Fruit fly (Drosophila melanogaster) whole organism, embryonic: ENCODE measurements around the gene rk.

ENCODE experiments used
- Adf1 ChIP-seq: fragments of 200-800 bp; sonication (Bioruptor generic); IDR thresholded peaks from 2 replicates; pipeline ENCODE4 v1.3.6; 2022; ENCODE audit warnings: missing biosample characterization, missing genetic modification characterization
- BtbVII ChIP-seq: fragments of 200-800 bp; sonication (Bioruptor generic); optimal IDR thresholded peaks from 3 replicates; lab custom pipeline; 2017; ENCODE audit warnings: missing biosample characterization, mild to moderate bottlenecking, missing genetic modification characterization
- CG11085 ChIP-seq: fragments of 200-800 bp; sonication (Bioruptor generic); IDR thresholded peaks from 2 replicates; pipeline ENCODE4 v1.3.6; 2022; ENCODE audit warnings: missing biosample characterization, missing genetic modification characterization
- CG11696 ChIP-seq: fragments of 200-800 bp; sonication (Bioruptor generic); IDR thresholded peaks from 2 replicates; pipeline ENCODE4 v1.3.6; 2022; ENCODE audit warnings: missing biosample characterization, missing genetic modification characterization
- CG12236 ChIP-seq: fragments of 200-800 bp; sonication (Bioruptor generic); optimal IDR thresholded peaks from 2 replicates; lab custom pipeline; 2016; ENCODE audit warnings: missing biosample characterization, missing genetic modification characterization
- CG13287 ChIP-seq: fragments of 200-800 bp; sonication (Bioruptor generic); IDR thresholded peaks from 2 replicates; pipeline ENCODE4 v1.3.6; 2022; ENCODE audit warnings: missing biosample characterization, missing genetic modification characterization; ENCODE audit not compliant: partially characterized antibody
- CG13894 ChIP-seq: fragments of 200-800 bp; sonication (Bioruptor generic); optimal IDR thresholded peaks from 3 replicates; lab custom pipeline; 2018; ENCODE audit warnings: missing biosample characterization, mild to moderate bottlenecking, missing genetic modification characterization, moderate library complexity
- CG14667 ChIP-seq: fragments of 200-800 bp; sonication (Bioruptor generic); IDR thresholded peaks from 2 replicates; pipeline ENCODE4 v1.3.6; 2022; ENCODE audit warnings: missing biosample characterization, missing genetic modification characterization
- CG14965 ChIP-seq: fragments of 200-800 bp; sonication (Bioruptor generic); optimal IDR thresholded peaks from 2 replicates; lab custom pipeline; 2016; ENCODE audit warnings: missing biosample characterization, missing genetic modification characterization, borderline replicate concordance
- CG15073 ChIP-seq: fragments of 200-800 bp; sonication (Bioruptor generic); optimal IDR thresholded peaks from 2 replicates; lab custom pipeline; 2016; ENCODE audit warnings: missing biosample characterization, missing genetic modification characterization
- CG17328 ChIP-seq: fragments of 200-800 bp; sonication (Bioruptor generic); IDR thresholded peaks from 2 replicates; pipeline ENCODE4 v1.3.6; 2022; ENCODE audit warnings: missing biosample characterization, missing genetic modification characterization
- CG2199 ChIP-seq: fragments of 200-800 bp; sonication (Bioruptor generic); IDR thresholded peaks from 3 replicates; pipeline ENCODE4 v1.3.6; 2022; ENCODE audit warnings: missing biosample characterization, missing genetic modification characterization
- CG34376 ChIP-seq: fragments of 200-800 bp; sonication (Bioruptor generic); optimal IDR thresholded peaks from 2 replicates; lab custom pipeline; 2018; ENCODE audit warnings: missing biosample characterization, mild to moderate bottlenecking, missing genetic modification characterization
- CG8765 ChIP-seq: fragments of 200-800 bp; sonication (Bioruptor generic); IDR thresholded peaks from 2 replicates; pipeline ENCODE4 v1.3.6; 2022; ENCODE audit warnings: missing biosample characterization, missing genetic modification characterization
- CrebB ChIP-seq: fragments of 200-800 bp; sonication (Bioruptor generic); optimal IDR thresholded peaks from 3 replicates; lab custom pipeline; 2018; ENCODE audit warnings: missing biosample characterization, mild to moderate bottlenecking, missing genetic modification characterization
- Dip2 ChIP-seq: fragments of 200-800 bp; sonication (Bioruptor generic); IDR thresholded peaks from 2 replicates; pipeline ENCODE4 v1.3.6; 2022; ENCODE audit warnings: missing biosample characterization, missing genetic modification characterization
- Dp ChIP-seq: fragments of 200-800 bp; sonication (Bioruptor generic); optimal IDR thresholded peaks from 2 replicates; lab custom pipeline; 2018; ENCODE audit warnings: missing biosample characterization, mild to moderate bottlenecking, missing genetic modification characterization, moderate library complexity
- Dref ChIP-seq: fragments of 200-800 bp; sonication (Bioruptor generic); IDR thresholded peaks from 2 replicates; pipeline ENCODE4 v1.3.6; 2022; ENCODE audit warnings: missing biosample characterization, missing genetic modification characterization
- Ets97D ChIP-seq: fragments of 200-800 bp; sonication (Bioruptor generic); optimal IDR thresholded peaks from 3 replicates; lab custom pipeline; 2016; ENCODE audit warnings: missing biosample characterization, missing genetic modification characterization
- Fer3 ChIP-seq: fragments of 200-800 bp; sonication (Bioruptor generic); optimal IDR thresholded peaks from 2 replicates; lab custom pipeline; 2018; ENCODE audit warnings: missing biosample characterization, mild to moderate bottlenecking, missing genetic modification characterization, moderate library complexity
- GATAe ChIP-seq: fragments of 200-800 bp; sonication (Bioruptor generic); conservative IDR thresholded peaks from 2 replicates; pipeline ENCODE4 v1.3.6; 2022; ENCODE audit warnings: missing biosample characterization, missing genetic modification characterization
- H15 ChIP-seq: fragments of 200-800 bp; sonication (Bioruptor generic); IDR thresholded peaks from 3 replicates; pipeline ENCODE4 v1.3.6; 2022; ENCODE audit warnings: missing biosample characterization, missing genetic modification characterization
- HHEX ChIP-seq: fragments of 200-800 bp; sonication (Bioruptor generic); optimal IDR thresholded peaks from 3 replicates; lab custom pipeline; 2017; ENCODE audit warnings: missing biosample characterization, mild to moderate bottlenecking, missing genetic modification characterization, missing genetic modification reagents
- Hr3 ChIP-seq: fragments of 200-800 bp; sonication (Bioruptor generic); optimal IDR thresholded peaks from 3 replicates; lab custom pipeline; 2016; ENCODE audit warnings: missing biosample characterization, missing genetic modification characterization
- Med ChIP-seq: fragments of 200-800 bp; sonication (Bioruptor generic); peaks from one replicate; lab custom pipeline; 2016; ENCODE audit warnings: missing biosample characterization, missing genetic modification characterization, mild to moderate bottlenecking, inconsistent platforms, moderate library complexity
- NFAT ChIP-seq: fragments of 200-800 bp; sonication (Bioruptor generic); IDR thresholded peaks from 2 replicates; pipeline ENCODE4 v1.3.6; 2022; ENCODE audit warnings: missing biosample characterization, missing genetic modification characterization
- PHDP ChIP-seq: fragments of 200-800 bp; sonication (Bioruptor generic); optimal IDR thresholded peaks from 3 replicates; lab custom pipeline; 2018; ENCODE audit warnings: missing biosample characterization, mild to moderate bottlenecking, missing genetic modification characterization, moderate library complexity
- Pdp1 ChIP-seq, 2 experiments: fragments of 200-800 bp; sonication (Bioruptor generic); optimal IDR thresholded peaks; 3 replicates each; lab custom pipeline; 2016; ENCODE audit warnings: missing biosample characterization in 2 of 2, missing genetic modification characterization in 2 of 2, mild to moderate bottlenecking in 1 of 2, moderate library complexity in 1 of 2
- Sry-δ ChIP-seq: fragments of 200-800 bp; sonication (Bioruptor generic); optimal IDR thresholded peaks from 2 replicates; lab custom pipeline; 2016; ENCODE audit warnings: missing biosample characterization, missing genetic modification characterization
- Xrp1 ChIP-seq: fragments of 200-800 bp; sonication (Bioruptor generic); IDR thresholded peaks from 2 replicates; pipeline ENCODE4 v1.3.6; 2022; ENCODE audit warnings: missing biosample characterization, missing genetic modification characterization
- crc ChIP-seq: fragments of 200-800 bp; sonication (Bioruptor generic); optimal IDR thresholded peaks from 2 replicates; lab custom pipeline; 2016; ENCODE audit warnings: missing biosample characterization, missing genetic modification characterization
- crol ChIP-seq: fragments of 200-800 bp; sonication (Bioruptor generic); IDR thresholded peaks from 2 replicates; pipeline ENCODE4 v1.3.6; 2022; ENCODE audit warnings: missing biosample characterization, missing genetic modification characterization
- cwo ChIP-seq: fragments of 200-800 bp; sonication (Bioruptor generic); optimal IDR thresholded peaks from 3 replicates; lab custom pipeline; 2017; ENCODE audit warnings: missing biosample characterization, missing genetic modification characterization, mild to moderate bottlenecking, moderate library complexity, missing genetic modification reagents
- dm ChIP-seq: fragments of 200-800 bp; sonication (Bioruptor generic); optimal IDR thresholded peaks from 3 replicates; lab custom pipeline; 2016; ENCODE audit warnings: missing biosample characterization, missing genetic modification characterization
- eve ChIP-seq, 2 experiments: fragments of >200 bp; optimal IDR thresholded peaks; 2 replicates each; lab custom pipeline; 2017; ENCODE audit warnings: missing biosample characterization in 2 of 2, missing genetic modification characterization in 2 of 2
- exex ChIP-seq: fragments of 200-800 bp; sonication (Bioruptor generic); optimal IDR thresholded peaks from 4 replicates; lab custom pipeline; 2018; ENCODE audit warnings: missing biosample characterization, mild to moderate bottlenecking, missing genetic modification characterization, moderate library complexity
- grn ChIP-seq: fragments of 200-800 bp; sonication (Bioruptor generic); optimal IDR thresholded peaks from 3 replicates; lab custom pipeline; 2017; ENCODE audit warnings: missing biosample characterization, missing genetic modification characterization
- h ChIP-seq: fragments of >200 bp; optimal IDR thresholded peaks from 2 replicates; lab custom pipeline; 2017
- maf-S ChIP-seq: fragments of 200-800 bp; sonication (Bioruptor generic); optimal IDR thresholded peaks from 2 replicates; lab custom pipeline; 2016; ENCODE audit warnings: missing biosample characterization, missing genetic modification characterization
- mirr ChIP-seq: fragments of 200-800 bp; sonication (Bioruptor generic); optimal IDR thresholded peaks from 3 replicates; lab custom pipeline; 2018; ENCODE audit warnings: missing biosample characterization, mild to moderate bottlenecking, missing genetic modification characterization
- nerfin-2 ChIP-seq: fragments of 200-800 bp; sonication (Bioruptor generic); IDR thresholded peaks from 2 replicates; pipeline ENCODE4 v1.3.6; 2022; ENCODE audit warnings: missing biosample characterization, missing genetic modification characterization; ENCODE audit not compliant: partially characterized antibody
- onecut ChIP-seq: fragments of 200-800 bp; sonication (Bioruptor generic); IDR thresholded peaks from 2 replicates; pipeline ENCODE4 v1.3.6; 2022; ENCODE audit warnings: missing biosample characterization, missing genetic modification characterization
- psq ChIP-seq: fragments of 200-800 bp; sonication (Bioruptor generic); optimal IDR thresholded peaks from 2 replicates; lab custom pipeline; 2017; ENCODE audit warnings: missing biosample characterization, missing genetic modification characterization
- row ChIP-seq: fragments of 200-800 bp; sonication (Bioruptor generic); IDR thresholded peaks from 3 replicates; pipeline ENCODE4 v1.3.6; 2022; ENCODE audit warnings: missing biosample characterization, missing genetic modification characterization
- sens-2 ChIP-seq: fragments of 200-800 bp; sonication (Bioruptor generic); IDR thresholded peaks from 2 replicates; pipeline ENCODE4 v1.3.6; 2022; ENCODE audit warnings: missing biosample characterization, missing genetic modification characterization
- sug ChIP-seq: fragments of 200-800 bp; optimal IDR thresholded peaks from 2 replicates; lab custom pipeline; 2019; ENCODE audit warnings: missing biosample characterization, mild to moderate bottlenecking, missing genetic modification characterization, moderate library complexity
- tll ChIP-seq, 2 experiments: fragments of 200-800 bp in 1 of 2; fragments of >200 bp in 1 of 2; sonication (Bioruptor generic) in 1 of 2; optimal IDR thresholded peaks; 2 replicates each; lab custom pipeline; 2017 to 2019; ENCODE audit warnings: missing biosample characterization in 2 of 2, missing genetic modification characterization in 2 of 2, mild to moderate bottlenecking in 1 of 2, moderate library complexity in 1 of 2
- wor ChIP-seq: fragments of 200-800 bp; sonication (Bioruptor generic); IDR thresholded peaks from 2 replicates; pipeline ENCODE4 v1.3.6; 2022; ENCODE audit warnings: missing biosample characterization, missing genetic modification characterization

The rk gene

dm6 chr2L:14012304-14013054 is 11.4 kb upstream of the rk start, which contains the start of gene bgm:
bgm (plus strand) TSS chr2L:14013004.
- TF ChIP-seq Dp (GFP tag; lab: Kevin White, UChicago) = no peak
- TF ChIP-seq H15 (GFP tag; lab: Robert Waterston, UW) = no peak
- TF ChIP-seq CG13287 (GFP tag; lab: Robert Waterston, UW) = no peak
- peak; percentile 31 for TF ChIP-seq mirr (GFP tag; lab: Kevin White, UChicago)
- TF ChIP-seq nerfin-2 (GFP tag; lab: Robert Waterston, UW) = no peak
- peak; percentile 84 for TF ChIP-seq exex (tag; lab: Kevin White, UChicago)
- TF ChIP-seq Dip2 (GFP tag; lab: Robert Waterston, UW) = no peak
- no peak for TF ChIP-seq HHEX (GFP tag; lab: Kevin White, UChicago)
- peak; percentile 63; the same call in 1 of the 2 replicates for TF ChIP-seq onecut (GFP tag; lab: Robert Waterston, UW)
- peak; percentile 43 for TF ChIP-seq Med
- TF ChIP-seq CG34376 (GFP tag; lab: Kevin White, UChicago) = peak; percentile 80
- TF ChIP-seq cwo (GFP tag; lab: Kevin White, UChicago) = peak; percentile 41
- TF ChIP-seq PHDP (tag; lab: Kevin White, UChicago) = no peak
- TF ChIP-seq CG13894 (tag; lab: Kevin White, UChicago) = peak; percentile 66
- TF ChIP-seq maf-S = no peak
- no peak for TF ChIP-seq Dref
- TF ChIP-seq CG15073 = no peak
- peak; percentile 40; the same call in 1 of the 2 replicates for TF ChIP-seq GATAe
- TF ChIP-seq sug (tag; lab: Kevin White, UChicago) = peak; percentile 31
- TF ChIP-seq Xrp1 (GFP tag; lab: Robert Waterston, UW) = 0 out of 2 replicates have a peak, but pooled peaks have one; percentile 20
- peak; percentile 90 for TF ChIP-seq grn (GFP tag; lab: Kevin White, UChicago)
- 0 out of 2 replicates have a peak, but pooled peaks have one; percentile 46 for TF ChIP-seq sens-2
- TF ChIP-seq CG17328 (GFP tag; lab: Robert Waterston, UW) = no peak
- TF ChIP-seq dm = no peak

dm6 chr2L:14011591-14012303 is 10.7 kb upstream of the rk start:
- no peak for TF ChIP-seq psq (GFP tag; lab: Kevin White, UChicago)
- no peak for TF ChIP-seq CrebB (tag; lab: Kevin White, UChicago)
- peak; percentile 26 for TF ChIP-seq grn (GFP tag; lab: Kevin White, UChicago)
- TF ChIP-seq row (GFP tag; lab: Robert Waterston, UW) = peak; percentile 93
- TF ChIP-seq wor (GFP tag; lab: Robert Waterston, UW) = no peak
- peak; percentile 76; the same call in 1 of the 3 replicates for TF ChIP-seq CG2199 (GFP tag; lab: Robert Waterston, UW)
- no peak for TF ChIP-seq CG11696 (GFP tag; lab: Robert Waterston, UW)
- TF ChIP-seq Adf1 = peak; percentile 58; the same call in 1 of the 2 replicates
- no peak for TF ChIP-seq Hr3
- TF ChIP-seq tll (GFP tag; optimal IDR thresholded peaks at IDR 0.05; lab: Kevin White, UChicago) = no peak
- no peak for TF ChIP-seq Ets97D
- no peak for TF ChIP-seq CG11085 (GFP tag; lab: Robert Waterston, UW)
- no peak for TF ChIP-seq CG12236
- TF ChIP-seq crc (GFP tag; lab: Kevin White, UChicago) = no peak
- TF ChIP-seq Fer3 (tag; lab: Kevin White, UChicago) = peak; percentile 30
- TF ChIP-seq NFAT = 0 out of 2 replicates have a peak, but pooled peaks have one; percentile 35
- TF ChIP-seq eve (GFP tag; optimal IDR thresholded peaks at IDR 0.05; lab: Kevin White, UChicago) = no peak
- no peak for TF ChIP-seq dm
- no peak for TF ChIP-seq crol (GFP tag; lab: Robert Waterston, UW)
- TF ChIP-seq BtbVII = no peak
- no peak for TF ChIP-seq CG8765 (GFP tag; lab: Robert Waterston, UW)
- TF ChIP-seq CG14965 (GFP tag; lab: Kevin White, UChicago) = no peak
- no peak for TF ChIP-seq CG14667 (GFP tag; lab: Robert Waterston, UW)
- peak in 1 of 2 experiments; percentile 56 for TF ChIP-seq Pdp1 (GFP tag; optimal IDR thresholded peaks at IDR 0.05; lab: Kevin White, UChicago)
- TF ChIP-seq h (lab: Kevin White, UChicago) = no peak
- TF ChIP-seq Sry-δ (GFP tag; lab: Kevin White, UChicago) = no peak
